Fruit fly (Drosophila melanogaster): Measurements from ENCODE around the gene Jon65Aii.

Gene Jon65Aii

DNA sequence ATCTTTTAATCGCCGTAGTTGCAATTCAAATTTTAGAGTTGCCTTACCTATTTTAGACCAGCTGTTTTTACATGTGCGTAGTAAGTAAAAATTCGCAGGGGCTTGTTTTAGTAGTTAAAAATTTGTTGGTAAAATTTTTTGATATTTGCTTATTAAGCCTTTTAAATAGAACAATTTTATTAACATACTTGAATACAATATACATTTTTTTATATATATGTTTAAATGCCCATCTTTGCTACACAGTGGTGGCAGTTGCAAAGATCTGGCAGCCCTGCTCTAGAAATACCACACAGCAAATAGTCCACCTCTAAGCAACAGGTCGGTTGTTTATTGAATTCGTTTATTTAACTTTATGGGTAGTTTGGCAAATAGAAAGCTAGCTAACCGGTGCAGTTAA is 42.6 kb downstream of the Jon65Aii start, which contains the start of the genes CG10467 and loj (continued):
- TF ChIP-seq Elba2 (GFP tag; optimal IDR thresholded peaks at IDR 0.05) (peak; percentile 61), scrt (GFP tag; optimal IDR thresholded peaks at IDR 0.05) (peak; percentile 98), CrebB (tag; optimal IDR thresholded peaks at IDR 0.05) (peak; percentile 78), CG10274 (GFP tag; optimal IDR thresholded peaks at IDR 0.05) (peak; percentile 64), Nf-YB (GFP tag; optimal IDR thresholded peaks at IDR 0.05) (peak; percentile 82), CG12391 (tag; optimal IDR thresholded peaks at IDR 0.05) (peak; percentile 97), Taf1 (GFP tag; IDR thresholded peaks at IDR 0.05) (peak; percentile 87), CG11247 (GFP tag; IDR thresholded peaks at IDR 0.05) (peak; percentile 97), ken (GFP tag; IDR thresholded peaks at IDR 0.05) (peak; percentile 97), chinmo (GFP tag; IDR thresholded peaks at IDR 0.05; ENCODE audit: partially characterized antibody) (no peak), CG2678 (tag; optimal IDR thresholded peaks at IDR 0.05) (peak; percentile 95), amos (GFP tag; IDR thresholded peaks at IDR 0.05; ENCODE audit: partially characterized antibody) (peak; percentile 70), crol (GFP tag; IDR thresholded peaks at IDR 0.05) (peak; percentile 47; the same call in 1 of the 2 replicates), CG12219 (GFP tag; optimal IDR thresholded peaks at IDR 0.05) (peak; percentile 73), CG8765 (GFP tag; IDR thresholded peaks at IDR 0.05) (peak; percentile 95), CG32772 (GFP tag; IDR thresholded peaks at IDR 0.05) (peak; percentile 98), fd102C (GFP tag; optimal IDR thresholded peaks at IDR 0.05) (peak; percentile 70), nom (GFP tag; optimal IDR thresholded peaks at IDR 0.05) (no peak), CG12071 (GFP tag; optimal IDR thresholded peaks at IDR 0.05) (peak; percentile 43), CG12769 (tag; optimal IDR thresholded peaks at IDR 0.05) (no peak), Hsf (GFP tag; optimal IDR thresholded peaks at IDR 0.05) (peak; percentile 94), emc (GFP tag; optimal IDR thresholded peaks at IDR 0.05) (peak; percentile 72), Sry-β (GFP tag; optimal IDR thresholded peaks at IDR 0.05) (peak; percentile 37), ci (GFP tag; IDR thresholded peaks at IDR 0.05) (peak; percentile 94), mirr (GFP tag; optimal IDR thresholded peaks at IDR 0.05) (peak; percentile 53), CG17912 (GFP tag; optimal IDR thresholded peaks at IDR 0.05) (peak; percentile 76), hb (GFP tag; IDR thresholded peaks at IDR 0.05; ENCODE audit: partially characterized antibody) (peak; percentile 46), sima (GFP tag; optimal IDR thresholded peaks at IDR 0.05) (no peak), MESR4 (GFP tag; optimal IDR thresholded peaks at IDR 0.05) (no peak), Lhr (GFP tag; optimal IDR thresholded peaks at IDR 0.05) (peak; percentile 90), maf-S (GFP tag; optimal IDR thresholded peaks at IDR 0.05) (peak; percentile 69), cas (GFP tag; IDR thresholded peaks at IDR 0.05) (peak; percentile 94), lab (GFP tag; optimal IDR thresholded peaks at IDR 0.05) (peak; percentile 94), E2f1 (GFP tag; IDR thresholded peaks at IDR 0.05) (peak; percentile 97), Eip74EF (GFP tag; optimal IDR thresholded peaks at IDR 0.05) (peak in 1 of 2 experiments; percentile 78), Deaf1 (tag; optimal IDR thresholded peaks at IDR 0.05) (peak; percentile 73), NfI (GFP tag; optimal IDR thresholded peaks at IDR 0.05) (peak; percentile 94), Mrtf (GFP tag; IDR thresholded peaks at IDR 0.05) (peak; percentile 96), CG9876 (GFP tag; optimal IDR thresholded peaks at IDR 0.05) (peak; percentile 79), Hr3 (GFP tag; optimal IDR thresholded peaks at IDR 0.05) (peak; percentile 98), CG14860 (GFP tag; IDR thresholded peaks at IDR 0.05; ENCODE audit: partially characterized antibody) (peak; percentile 61; the same call in 2 of the 3 replicates), gsb-n (tag; optimal IDR thresholded peaks at IDR 0.05) (peak; percentile 94), Opbp (GFP tag; IDR thresholded peaks at IDR 0.05; ENCODE audit: partially characterized antibody) (peak; percentile 78), CG8924 (tag; optimal IDR thresholded peaks at IDR 0.05) (peak; percentile 96), Dip3 (GFP tag; optimal IDR thresholded peaks at IDR 0.05) (peak; percentile 84), Six4 (GFP tag; optimal IDR thresholded peaks at IDR 0.05) (peak; percentile 92), Scr (GFP tag; IDR thresholded peaks at IDR 0.05; ENCODE audit: partially characterized antibody) (peak; percentile 84), Trl (optimal IDR thresholded peaks at IDR 0.05) (no peak), Trl (GFP tag; optimal IDR thresholded peaks at IDR 0.05) (peak; percentile 76), CG34376 (GFP tag; optimal IDR thresholded peaks at IDR 0.05) (peak; percentile 75)

All from whole organism, embryonic.